Fruit fly (Drosophila melanogaster) whole organism, prepupa: ENCODE measurements around the gene CG31360.

Source experiments
- CG15336 ChIP-seq: fragments of 200-800 bp; sonication (Bioruptor generic); IDR thresholded peaks from 2 replicates; pipeline ENCODE4 v1.3.6; 2022; ENCODE audit warnings: missing biosample characterization, missing genetic modification characterization
- CG3919 ChIP-seq: fragments of 200-800 bp; sonication (Bioruptor generic); optimal IDR thresholded peaks from 3 replicates; lab custom pipeline; 2016; ENCODE audit warnings: missing biosample characterization, missing genetic modification characterization
- lz ChIP-seq: fragments of 200-800 bp; sonication (Bioruptor generic); optimal IDR thresholded peaks from 3 replicates; lab custom pipeline; 2016; ENCODE audit warnings: missing biosample characterization, missing genetic modification characterization
- spab ChIP-seq: fragments of 200-800 bp; sonication (Bioruptor generic); optimal IDR thresholded peaks from 2 replicates; lab custom pipeline; 2017; ENCODE audit warnings: missing biosample characterization, mild to moderate bottlenecking, missing genetic modification characterization, missing genetic modification reagents

dm6 chr3R:17701971-17702845, 17.3 kb downstream of the CG31360 start:
- TF ChIP-seq lz: peak; percentile 75
- peak; percentile 49 for TF ChIP-seq CG3919 (GFP tag; lab: Kevin White, UChicago)
- TF ChIP-seq CG15336: peak; percentile 47; the same call in 1 of the 2 replicates
- peak; percentile 77 for TF ChIP-seq spab
